Fruit fly (Drosophila melanogaster) whole organism, embryonic: ENCODE results near the gene SmydA-9.

Source experiments
- Ada2b ChIP-seq: fragments of 200-800 bp; sonication (Bioruptor generic); IDR thresholded peaks from 2 replicates; pipeline ENCODE4 v1.3.6; 2022; ENCODE audit warnings: missing biosample characterization, missing genetic modification characterization
- Adf1 ChIP-seq: fragments of 200-800 bp; sonication (Bioruptor generic); IDR thresholded peaks from 2 replicates; pipeline ENCODE4 v1.3.6; 2022; ENCODE audit warnings: missing biosample characterization, missing genetic modification characterization
- Blimp-1 ChIP-seq: fragments of 200-800 bp; sonication (Bioruptor generic); optimal IDR thresholded peaks from 3 replicates; lab custom pipeline; 2018; ENCODE audit warnings: missing biosample characterization, missing genetic modification characterization, mild to moderate bottlenecking, moderate library complexity, missing genetic modification reagents
- BtbVII ChIP-seq: fragments of 200-800 bp; sonication (Bioruptor generic); optimal IDR thresholded peaks from 3 replicates; lab custom pipeline; 2017; ENCODE audit warnings: missing biosample characterization, mild to moderate bottlenecking, missing genetic modification characterization
- CG11695 ChIP-seq: fragments of 200-800 bp; sonication (Bioruptor generic); IDR thresholded peaks from 3 replicates; pipeline ENCODE4 v1.3.6; 2022; ENCODE audit warnings: missing biosample characterization, missing genetic modification characterization
- CG12155 ChIP-seq: fragments of 200-800 bp; sonication (Bioruptor generic); optimal IDR thresholded peaks from 3 replicates; lab custom pipeline; 2016; ENCODE audit warnings: missing biosample characterization, missing genetic modification characterization
- CG13894 ChIP-seq: fragments of 200-800 bp; sonication (Bioruptor generic); optimal IDR thresholded peaks from 3 replicates; lab custom pipeline; 2018; ENCODE audit warnings: missing biosample characterization, mild to moderate bottlenecking, missing genetic modification characterization, moderate library complexity
- CG17186 ChIP-seq: fragments of 200-800 bp; sonication (Bioruptor generic); optimal IDR thresholded peaks from 3 replicates; lab custom pipeline; 2017; ENCODE audit warnings: missing biosample characterization, missing genetic modification reagents, missing genetic modification characterization
- CG17359 ChIP-seq: fragments of 200-800 bp; sonication (Bioruptor generic); optimal IDR thresholded peaks from 3 replicates; lab custom pipeline; 2018; ENCODE audit warnings: missing biosample characterization, mild to moderate bottlenecking, missing genetic modification characterization, moderate library complexity
- CG17361 ChIP-seq: fragments of 200-800 bp; sonication (Bioruptor generic); IDR thresholded peaks from 3 replicates; pipeline ENCODE4 v1.3.6; 2022; ENCODE audit warnings: missing biosample characterization, missing genetic modification characterization
- CG1832 ChIP-seq: fragments of 200-800 bp; sonication (Bioruptor generic); optimal IDR thresholded peaks from 2 replicates; lab custom pipeline; 2017; ENCODE audit warnings: missing biosample characterization, mild to moderate bottlenecking, missing genetic modification characterization, inconsistent platforms
- CG2678 ChIP-seq: fragments of 200-800 bp; sonication (Bioruptor generic); optimal IDR thresholded peaks from 3 replicates; lab custom pipeline; 2019; ENCODE audit warnings: missing biosample characterization, mild to moderate bottlenecking, missing genetic modification characterization, moderate library complexity
- CG2875 ChIP-seq: fragments of 200-800 bp; sonication (Bioruptor generic); optimal IDR thresholded peaks from 2 replicates; lab custom pipeline; 2017; ENCODE audit warnings: missing biosample characterization, mild to moderate bottlenecking, missing genetic modification characterization, missing genetic modification reagents
- CG30020 ChIP-seq: fragments of 200-800 bp; optimal IDR thresholded peaks from 2 replicates; lab custom pipeline; 2019; ENCODE audit warnings: missing biosample characterization, mild to moderate bottlenecking, missing genetic modification characterization, moderate library complexity
- CG31441 ChIP-seq: fragments of 200-800 bp; sonication (Bioruptor generic); IDR thresholded peaks from 2 replicates; pipeline ENCODE4 v1.3.6; 2022; ENCODE audit warnings: missing biosample characterization, missing genetic modification characterization
- CG32767 ChIP-seq: fragments of 200-800 bp; sonication (Bioruptor generic); IDR thresholded peaks from 2 replicates; pipeline ENCODE4 v1.3.6; 2022; ENCODE audit warnings: missing biosample characterization, missing genetic modification characterization
- CG34422 ChIP-seq: fragments of 200-800 bp; sonication (Bioruptor generic); IDR thresholded peaks from 3 replicates; pipeline ENCODE4 v1.3.6; 2022; ENCODE audit warnings: missing biosample characterization, missing genetic modification characterization
- CG4360 ChIP-seq: fragments of 200-800 bp; sonication (Bioruptor generic); IDR thresholded peaks from 2 replicates; pipeline ENCODE4 v1.3.6; 2022; ENCODE audit warnings: missing biosample characterization, missing genetic modification characterization
- CG7372 ChIP-seq: fragments of 200-800 bp; sonication (Bioruptor generic); IDR thresholded peaks from 2 replicates; pipeline ENCODE4 v1.3.6; 2022; ENCODE audit warnings: missing biosample characterization, missing genetic modification characterization
- CG8359 ChIP-seq: fragments of 200-800 bp; sonication (Bioruptor generic); optimal IDR thresholded peaks from 2 replicates; lab custom pipeline; 2017; ENCODE audit warnings: missing biosample characterization, mild to moderate bottlenecking, missing genetic modification characterization, borderline replicate concordance
- CG9932 ChIP-seq: fragments of 200-800 bp; sonication (Bioruptor generic); IDR thresholded peaks from 2 replicates; pipeline ENCODE4 v1.3.6; 2022; ENCODE audit warnings: missing biosample characterization, missing genetic modification characterization
- Camta ChIP-seq: fragments of 200-800 bp; sonication (Bioruptor generic); optimal IDR thresholded peaks from 2 replicates; lab custom pipeline; 2016; ENCODE audit warnings: missing biosample characterization, missing genetic modification characterization
- Deaf1 ChIP-seq: fragments of 200-800 bp; optimal IDR thresholded peaks from 3 replicates; lab custom pipeline; 2019; ENCODE audit warnings: missing biosample characterization, mild to moderate bottlenecking, missing genetic modification characterization, moderate library complexity
- Ets97D ChIP-seq: fragments of 200-800 bp; sonication (Bioruptor generic); optimal IDR thresholded peaks from 3 replicates; lab custom pipeline; 2016; ENCODE audit warnings: missing biosample characterization, missing genetic modification characterization
- GATAe ChIP-seq: fragments of 200-800 bp; sonication (Bioruptor generic); conservative IDR thresholded peaks from 2 replicates; pipeline ENCODE4 v1.3.6; 2022; ENCODE audit warnings: missing biosample characterization, missing genetic modification characterization
- HmgZ ChIP-seq: fragments of 200-800 bp; sonication (Bioruptor generic); optimal IDR thresholded peaks from 2 replicates; lab custom pipeline; 2018; ENCODE audit warnings: missing biosample characterization, mild to moderate bottlenecking, missing genetic modification characterization
- Hsf ChIP-seq: fragments of 200-800 bp; sonication (Bioruptor generic); optimal IDR thresholded peaks from 3 replicates; lab custom pipeline; 2016; ENCODE audit warnings: missing biosample characterization, missing genetic modification characterization
- Kr ChIP-seq: fragments of 200-800 bp; sonication (Bioruptor generic); optimal IDR thresholded peaks from 2 replicates; lab custom pipeline; 2017; ENCODE audit warnings: missing biosample characterization, mild to moderate bottlenecking, missing genetic modification characterization
- MTF-1 ChIP-seq: fragments of 200-800 bp; sonication (Bioruptor generic); optimal IDR thresholded peaks from 2 replicates; lab custom pipeline; 2018; ENCODE audit warnings: missing biosample characterization, mild to moderate bottlenecking, missing genetic modification characterization, borderline replicate concordance
- Max ChIP-seq: fragments of 200-800 bp; sonication (Bioruptor generic); optimal IDR thresholded peaks from 2 replicates; lab custom pipeline; 2016; ENCODE audit warnings: missing biosample characterization, mild to moderate bottlenecking, missing genetic modification characterization
- Scr ChIP-seq: fragments of 200-800 bp; sonication (Bioruptor generic); IDR thresholded peaks from 2 replicates; pipeline ENCODE4 v1.3.6; 2022; ENCODE audit warnings: missing biosample characterization, missing genetic modification characterization; ENCODE audit not compliant: partially characterized antibody
- Sin3A ChIP-seq: fragments of >200 bp; optimal IDR thresholded peaks from 2 replicates; lab custom pipeline; 2018
- Tbp ChIP-seq: fragments of >200 bp; optimal IDR thresholded peaks from 2 replicates; lab custom pipeline; 2018; ENCODE audit warnings: missing biosample characterization, missing genetic modification characterization
- YL-1 ChIP-seq: fragments of 200-800 bp; sonication (Bioruptor generic); optimal IDR thresholded peaks from 3 replicates; lab custom pipeline; 2017; ENCODE audit warnings: missing biosample characterization, mild to moderate bottlenecking, missing genetic modification characterization
- ara ChIP-seq: fragments of 200-800 bp; sonication (Bioruptor generic); IDR thresholded peaks from 2 replicates; pipeline ENCODE4 v1.3.6; 2022; ENCODE audit warnings: missing biosample characterization, missing genetic modification characterization
- crol ChIP-seq: fragments of 200-800 bp; sonication (Bioruptor generic); IDR thresholded peaks from 2 replicates; pipeline ENCODE4 v1.3.6; 2022; ENCODE audit warnings: missing biosample characterization, missing genetic modification characterization
- dmrt99B ChIP-seq: fragments of 200-800 bp; sonication (Bioruptor generic); optimal IDR thresholded peaks from 2 replicates; lab custom pipeline; 2018; ENCODE audit warnings: missing biosample characterization, mild to moderate bottlenecking, missing genetic modification characterization, moderate library complexity
- hth ChIP-seq: fragments of >200 bp; optimal IDR thresholded peaks from 2 replicates; lab custom pipeline; 2017; ENCODE audit warnings: inconsistent platforms
- kni ChIP-seq: fragments of 200-800 bp; sonication (Bioruptor generic); optimal IDR thresholded peaks from 3 replicates; lab custom pipeline; 2017; ENCODE audit warnings: mild to moderate bottlenecking, missing biosample characterization, missing genetic modification reagents, missing genetic modification characterization
- knrl ChIP-seq: fragments of 200-800 bp; sonication (Bioruptor generic); IDR thresholded peaks from 3 replicates; pipeline ENCODE4 v1.3.6; 2022; ENCODE audit warnings: missing biosample characterization, missing genetic modification characterization; ENCODE audit not compliant: partially characterized antibody
- p53 ChIP-seq: fragments of 200-800 bp; sonication (Bioruptor generic); optimal IDR thresholded peaks from 2 replicates; lab custom pipeline; 2016; ENCODE audit warnings: missing biosample characterization, missing genetic modification characterization
- phol ChIP-seq: fragments of 200-800 bp; sonication (Bioruptor generic); optimal IDR thresholded peaks from 3 replicates; lab custom pipeline; 2018; ENCODE audit warnings: missing biosample characterization, mild to moderate bottlenecking, missing genetic modification characterization, moderate library complexity
- rib ChIP-seq: fragments of 200-800 bp; sonication (Bioruptor generic); IDR thresholded peaks from 2 replicates; pipeline ENCODE4 v1.3.6; 2022; ENCODE audit warnings: missing biosample characterization, missing genetic modification characterization
- row ChIP-seq: fragments of 200-800 bp; sonication (Bioruptor generic); IDR thresholded peaks from 3 replicates; pipeline ENCODE4 v1.3.6; 2022; ENCODE audit warnings: missing biosample characterization, missing genetic modification characterization
- run ChIP-seq: fragments of 200-800 bp; sonication (Bioruptor generic); optimal IDR thresholded peaks from 3 replicates; lab custom pipeline; 2018; ENCODE audit warnings: missing biosample characterization, mild to moderate bottlenecking, missing genetic modification characterization
- sd ChIP-seq: fragments of 200-800 bp; sonication (Bioruptor generic); optimal IDR thresholded peaks from 3 replicates; lab custom pipeline; 2018; ENCODE audit warnings: missing biosample characterization, mild to moderate bottlenecking, missing genetic modification characterization, moderate library complexity
- sens ChIP-seq: fragments of 200-800 bp; sonication (Bioruptor generic); peaks from one replicate; lab custom pipeline; 2016; ENCODE audit warnings: missing biosample characterization, missing genetic modification characterization
- slp2 ChIP-seq: fragments of 200-800 bp; sonication (Bioruptor generic); optimal IDR thresholded peaks from 2 replicates; lab custom pipeline; 2016; ENCODE audit warnings: missing biosample characterization, missing genetic modification characterization
- ssp ChIP-seq: fragments of 200-800 bp; sonication (Bioruptor generic); IDR thresholded peaks from 2 replicates; pipeline ENCODE4 v1.3.6; 2022; ENCODE audit warnings: missing biosample characterization, missing genetic modification characterization
- sug ChIP-seq: fragments of 200-800 bp; optimal IDR thresholded peaks from 2 replicates; lab custom pipeline; 2019; ENCODE audit warnings: missing biosample characterization, mild to moderate bottlenecking, missing genetic modification characterization, moderate library complexity
- tgo ChIP-seq: fragments of 200-800 bp; sonication (Bioruptor generic); IDR thresholded peaks from 3 replicates; pipeline ENCODE4 v1.3.6; 2022; ENCODE audit warnings: missing biosample characterization, missing genetic modification characterization

SmydA-9 gene

DNA sequence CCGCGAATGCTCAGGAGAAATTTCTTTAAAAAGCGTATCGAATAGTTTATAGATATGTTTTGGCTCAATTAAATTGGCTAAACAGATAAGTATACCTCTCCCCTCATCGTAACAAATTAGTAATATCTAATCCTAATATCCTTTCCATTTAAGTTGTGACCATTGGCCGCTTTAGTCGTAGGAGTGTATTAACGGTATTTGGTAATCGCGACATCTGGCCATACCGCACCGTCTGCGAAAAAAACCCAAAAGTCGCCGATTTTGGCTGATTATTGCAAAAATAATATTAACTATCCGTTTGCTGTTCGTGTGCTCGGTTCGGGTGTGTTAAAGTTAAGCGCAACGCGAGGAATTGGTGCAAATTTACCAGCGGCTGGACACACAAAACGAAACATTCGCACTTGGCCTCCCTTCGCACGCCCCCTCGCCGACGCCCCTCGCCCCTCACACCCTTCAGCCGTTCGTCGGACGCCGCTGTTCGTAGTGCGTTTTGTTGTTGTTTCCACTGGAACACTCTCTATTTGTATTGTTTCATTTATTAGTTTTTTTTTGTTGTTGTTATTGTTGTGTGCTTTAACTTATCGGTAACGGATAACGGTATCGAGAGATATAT lies 36.6 kb upstream of the SmydA-9 start, which contains the start of the genes amx and Dsor1 (continued):
- TF ChIP-seq Adf1 (GFP tag; lab: Robert Waterston, UW) (peak; percentile 23; the same call in 1 of the 2 replicates), rib (0 out of 2 replicates have a peak, but pooled peaks have one; percentile 41), row (peak; percentile 72), crol (GFP tag; lab: Robert Waterston, UW) (peak; percentile 99), sens (GFP tag; lab: Kevin White, UChicago) (peak; percentile 72), knrl (GFP tag; lab: Robert Waterston, UW) (0 out of 3 replicates have a peak, but pooled peaks have one; percentile 10), HmgZ (tag; lab: Kevin White, UChicago) (peak; percentile 9), Ets97D (GFP tag; lab: Kevin White, UChicago) (peak; percentile 26), sug (tag; lab: Kevin White, UChicago) (peak; percentile 5), Sin3A (lab: Kevin White, UChicago) (peak; percentile 52), Tbp (GFP tag; lab: Kevin White, UChicago) (peak; percentile 23), sd (peak; percentile 21), CG30020 (peak; percentile 7), CG34422 (peak; percentile 71; the same call in 2 of the 3 replicates), MTF-1 (GFP tag; lab: Kevin White, UChicago) (no peak), CG13894 (tag; lab: Kevin White, UChicago) (no peak), Deaf1 (tag; lab: Kevin White, UChicago) (no peak), CG4360 (GFP tag; lab: Robert Waterston, UW) (peak; percentile 34; the same call in 1 of the 2 replicates), tgo (GFP tag; lab: Robert Waterston, UW) (no peak), YL-1 (GFP tag; lab: Kevin White, UChicago) (peak; percentile 43), Blimp-1 (GFP tag; lab: Kevin White, UChicago) (no peak), Scr (peak; percentile 33; the same call in 1 of the 2 replicates)

DNA sequence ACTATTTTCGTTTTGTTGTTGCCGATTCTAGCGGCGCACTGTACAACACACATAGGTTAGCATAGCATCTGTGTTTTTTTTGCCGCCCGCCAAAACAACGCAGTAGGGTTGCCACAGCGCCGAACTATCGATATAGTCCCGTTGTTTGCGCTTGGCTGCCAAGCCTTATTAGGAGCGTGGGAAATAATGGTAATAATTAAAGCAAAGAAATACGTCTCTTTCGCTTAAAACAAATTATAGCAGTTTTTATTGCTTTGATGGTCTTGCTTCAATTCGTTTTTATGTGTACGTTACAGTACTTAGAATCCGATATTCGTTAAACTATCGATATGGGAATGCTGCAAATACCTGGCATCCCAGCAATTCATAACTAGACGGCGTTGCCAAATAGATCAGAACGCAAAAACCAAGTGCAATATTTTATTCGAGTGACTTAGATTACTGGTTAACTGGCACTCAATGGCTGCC lies 32.8 kb upstream of the SmydA-9 start, which contains the start of the genes mxc and Larp7:
Gene mxc (minus strand): TSS at position 51 of the 468 bp plus-strand sequence.
Gene Larp7 (plus strand): TSS at position 401 of the 468 bp plus-strand sequence.
- TF ChIP-seq BtbVII (GFP tag; lab: Kevin White, UChicago): no peak
- TF ChIP-seq ara: no peak
- TF ChIP-seq kni (GFP tag; lab: Kevin White, UChicago): peak; percentile 30
- no peak for TF ChIP-seq Ada2b (GFP tag; lab: Robert Waterston, UW)
- TF ChIP-seq CG12155 (GFP tag; lab: Kevin White, UChicago): peak; percentile 65
- TF ChIP-seq CG2875 (GFP tag; lab: Kevin White, UChicago): no peak
- TF ChIP-seq CG17186: peak; percentile 83
- TF ChIP-seq p53 (GFP tag; lab: Kevin White, UChicago): no peak
- no peak for TF ChIP-seq Kr
- TF ChIP-seq Hsf (GFP tag; lab: Kevin White, UChicago): peak; percentile 66
- no peak for TF ChIP-seq CG17359
- TF ChIP-seq CG2678: no peak
- no peak for TF ChIP-seq CG31441 (GFP tag; lab: Robert Waterston, UW)
- TF ChIP-seq run (tag; lab: Kevin White, UChicago): no peak
- TF ChIP-seq dmrt99B (tag; lab: Kevin White, UChicago): no peak
- TF ChIP-seq CG32767 (GFP tag; lab: Robert Waterston, UW): no peak
- TF ChIP-seq CG11695 (GFP tag; lab: Robert Waterston, UW): no peak
- TF ChIP-seq phol (tag; lab: Kevin White, UChicago): peak; percentile 70
- TF ChIP-seq CG9932 (GFP tag; lab: Robert Waterston, UW): peak; percentile 80
- peak; percentile 68 for TF ChIP-seq Max (GFP tag; lab: Kevin White, UChicago)
- no peak for TF ChIP-seq hth (lab: Kevin White, UChicago)
- TF ChIP-seq CG8359 (GFP tag; lab: Kevin White, UChicago): no peak
- peak; percentile 55 for TF ChIP-seq ssp (GFP tag; lab: Robert Waterston, UW)
- TF ChIP-seq CG17361 (GFP tag; lab: Robert Waterston, UW): no peak; the same call in 1 of the 3 replicates
- peak; percentile 11 for TF ChIP-seq Camta (GFP tag; lab: Kevin White, UChicago)
- peak; percentile 57 for TF ChIP-seq slp2 (GFP tag; lab: Kevin White, UChicago)
- TF ChIP-seq GATAe (GFP tag; lab: Robert Waterston, UW): no peak
- no peak for TF ChIP-seq CG1832 (GFP tag; lab: Kevin White, UChicago)
- peak; percentile 46; the same call in 1 of the 2 replicates for TF ChIP-seq CG7372
